Worm (Caenorhabditis elegans) whole organism, L4/young adult: ENCODE results near the gene sri-42.

Source experiments
- W03F9.2 ChIP-seq: fragments of 150-350 bp; optimal IDR thresholded peaks from 2 replicates; lab custom pipeline; 2014; ENCODE audit warnings: missing biosample characterization, missing genetic modification characterization
- dao-5 ChIP-seq: sonication (generic microtip); optimal IDR thresholded peaks from 2 replicates; lab custom pipeline; 2016; ENCODE audit warnings: missing genotype, missing genetic modification characterization, moderate library complexity, missing compliant biosample characterization
- him-1 ChIP-seq: sonication (generic microtip); optimal IDR thresholded peaks from 2 replicates; lab custom pipeline; 2016; ENCODE audit warnings: missing genotype, missing genetic modification reagents, missing genetic modification characterization, missing compliant biosample characterization

- TF ChIP-seq dao-5 = no peak
- TF ChIP-seq him-1 = no peak
- no peak for TF ChIP-seq W03F9.2 (tag; lab: Kevin White, UChicago)
Observed at ce11 chrII:3110099-3110498, 32.7 kb downstream of the sri-42 start.
